Fruit fly (Drosophila melanogaster) whole organism, prepupa: ENCODE results near the gene RhoGEF64C.

Experiments
- CG11294 ChIP-seq: fragments of 200-800 bp; sonication (Bioruptor generic); IDR thresholded peaks from 2 replicates; pipeline ENCODE4 v1.3.6; 2022; ENCODE audit warnings: missing biosample characterization, missing genetic modification characterization
- CG15336 ChIP-seq: fragments of 200-800 bp; sonication (Bioruptor generic); IDR thresholded peaks from 2 replicates; pipeline ENCODE4 v1.3.6; 2022; ENCODE audit warnings: missing biosample characterization, missing genetic modification characterization
- CG16779 ChIP-seq: fragments of 200-800 bp; sonication (Bioruptor generic); optimal IDR thresholded peaks from 3 replicates; lab custom pipeline; 2017; ENCODE audit warnings: missing biosample characterization, mild to moderate bottlenecking, missing genetic modification characterization
- CG4318 ChIP-seq: fragments of 200-800 bp; sonication (Bioruptor generic); optimal IDR thresholded peaks from 3 replicates; lab custom pipeline; 2017; ENCODE audit warnings: missing biosample characterization, mild to moderate bottlenecking, missing genetic modification characterization
- CG6163 ChIP-seq: fragments of 200-800 bp; sonication (Bioruptor generic); IDR thresholded peaks from 3 replicates; pipeline ENCODE4 v1.3.6; 2022; ENCODE audit warnings: missing biosample characterization, missing genetic modification characterization
- Eip78C ChIP-seq: fragments of 200-800 bp; sonication (Bioruptor generic); peaks from one replicate; lab custom pipeline; 2016; ENCODE audit warnings: missing biosample characterization, missing genetic modification characterization
- Gug ChIP-seq: fragments of 200-800 bp; sonication (Bioruptor generic); IDR thresholded peaks from 2 replicates; pipeline ENCODE4 v1.3.6; 2022; ENCODE audit warnings: missing biosample characterization, missing genetic modification characterization
- Hr39 ChIP-seq: fragments of 200-800 bp; sonication (Bioruptor generic); optimal IDR thresholded peaks from 2 replicates; lab custom pipeline; 2016; ENCODE audit warnings: missing biosample characterization, missing genetic modification characterization
- Lpt ChIP-seq: fragments of 200-800 bp; sonication (Bioruptor generic); optimal IDR thresholded peaks from 3 replicates; lab custom pipeline; 2016; ENCODE audit warnings: missing biosample characterization, missing genetic modification characterization
- Met ChIP-seq: fragments of 200-800 bp; sonication (Bioruptor generic); optimal IDR thresholded peaks from 3 replicates; lab custom pipeline; 2016; ENCODE audit warnings: missing biosample characterization, missing genetic modification characterization
- dac ChIP-seq: fragments of 200-800 bp; sonication (Bioruptor generic); optimal IDR thresholded peaks from 2 replicates; lab custom pipeline; 2017; ENCODE audit warnings: missing biosample characterization, mild to moderate bottlenecking, missing genetic modification characterization
- svp ChIP-seq: fragments of 200-800 bp; sonication (Bioruptor generic); peaks from one replicate; lab custom pipeline; 2016; ENCODE audit warnings: missing biosample characterization, missing genetic modification characterization
- topi ChIP-seq: fragments of 200-800 bp; sonication (Bioruptor generic); optimal IDR thresholded peaks from 3 replicates; lab custom pipeline; 2016; ENCODE audit warnings: missing biosample characterization, missing genetic modification characterization

DNA sequence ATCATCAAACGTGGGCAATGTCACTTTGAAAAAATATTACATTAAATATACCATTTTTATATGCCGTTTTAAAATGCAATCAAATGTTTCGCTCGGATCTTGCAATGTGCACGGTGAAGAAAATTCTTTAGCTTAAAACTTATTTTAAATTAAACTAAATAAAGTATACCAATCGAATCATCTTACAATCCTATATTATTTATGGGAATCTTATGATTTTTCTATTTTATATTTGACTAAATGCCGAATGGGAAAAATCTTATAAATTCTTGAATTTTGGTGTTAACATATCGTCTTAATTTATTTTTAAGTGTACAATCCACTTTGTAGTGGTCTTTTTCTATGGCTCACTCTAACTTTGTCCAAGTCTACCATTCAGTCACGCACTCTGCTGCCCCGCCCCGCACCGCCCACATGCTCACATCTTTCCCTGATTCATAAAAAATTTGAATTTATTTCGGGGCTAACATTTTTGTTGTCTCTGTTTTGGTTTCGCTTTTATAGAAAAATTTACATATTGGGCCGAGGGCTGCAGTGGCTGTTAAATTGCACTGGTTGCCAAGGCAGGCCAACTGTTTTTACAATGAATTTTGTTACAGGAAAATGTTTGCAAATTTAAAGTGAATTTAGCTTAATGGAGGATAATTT lies 28.1 kb downstream of the RhoGEF64C start:
- TF ChIP-seq topi (GFP tag; lab: Kevin White, UChicago) = no peak
- no peak for TF ChIP-seq Met (GFP tag; lab: Kevin White, UChicago)
- TF ChIP-seq svp (GFP tag; lab: Kevin White, UChicago) = no peak
- TF ChIP-seq CG16779 (tag; lab: Kevin White, UChicago) = no peak
- peak; percentile 73 for TF ChIP-seq CG15336
- no peak for TF ChIP-seq dac (GFP tag; lab: Kevin White, UChicago)
- TF ChIP-seq Eip78C (GFP tag; lab: Kevin White, UChicago) = peak; percentile 74
- no peak for TF ChIP-seq Lpt (GFP tag; lab: Kevin White, UChicago)
- no peak for TF ChIP-seq CG6163 (GFP tag; lab: Robert Waterston, UW)
- TF ChIP-seq Hr39 (GFP tag; lab: Kevin White, UChicago) = no peak
- TF ChIP-seq Gug (GFP tag; lab: Robert Waterston, UW) = no peak
- TF ChIP-seq CG11294 = no peak
- TF ChIP-seq CG4318 (GFP tag; lab: Kevin White, UChicago) = no peak
